Fruit fly (Drosophila melanogaster) whole organism, embryonic: ENCODE results near the gene CG31807.

Experiments used
- Aef1 ChIP-seq: fragments of 200-800 bp; sonication (Bioruptor generic); IDR thresholded peaks from 3 replicates; pipeline ENCODE4 v1.3.6; 2022; ENCODE audit warnings: missing biosample characterization, missing genetic modification characterization
- Bgb ChIP-seq: fragments of 200-800 bp; sonication (Bioruptor generic); IDR thresholded peaks from 2 replicates; pipeline ENCODE4 v1.3.6; 2022; ENCODE audit warnings: missing biosample characterization, missing genetic modification characterization; ENCODE audit not compliant: partially characterized antibody
- C15 ChIP-seq: fragments of 200-800 bp; sonication (Bioruptor generic); IDR thresholded peaks from 3 replicates; pipeline ENCODE4 v1.3.6; 2022; ENCODE audit warnings: missing biosample characterization, missing genetic modification characterization
- CG10274 ChIP-seq: fragments of 200-800 bp; sonication (Bioruptor generic); optimal IDR thresholded peaks from 3 replicates; lab custom pipeline; 2017; ENCODE audit warnings: missing biosample characterization, mild to moderate bottlenecking, missing genetic modification characterization
- CG10979 ChIP-seq: fragments of 200-800 bp; sonication (Bioruptor generic); optimal IDR thresholded peaks from 2 replicates; lab custom pipeline; 2018; ENCODE audit warnings: missing biosample characterization, mild to moderate bottlenecking, missing genetic modification characterization, moderate library complexity
- CG11398 ChIP-seq: fragments of 200-800 bp; sonication (Bioruptor generic); optimal IDR thresholded peaks from 2 replicates; lab custom pipeline; 2016; ENCODE audit warnings: missing biosample characterization, missing genetic modification characterization
- CG11723 ChIP-seq: fragments of 200-800 bp; sonication (Bioruptor generic); optimal IDR thresholded peaks from 2 replicates; lab custom pipeline; 2017; ENCODE audit warnings: missing biosample characterization, mild to moderate bottlenecking, missing genetic modification characterization
- CG12236 ChIP-seq: fragments of 200-800 bp; sonication (Bioruptor generic); optimal IDR thresholded peaks from 2 replicates; lab custom pipeline; 2016; ENCODE audit warnings: missing biosample characterization, missing genetic modification characterization
- CG13424 ChIP-seq: fragments of 200-800 bp; sonication (Bioruptor generic); optimal IDR thresholded peaks from 2 replicates; lab custom pipeline; 2019; ENCODE audit warnings: missing biosample characterization, mild to moderate bottlenecking, missing genetic modification characterization, moderate library complexity
- CG13624 ChIP-seq: fragments of 200-800 bp; sonication (Bioruptor generic); optimal IDR thresholded peaks from 2 replicates; lab custom pipeline; 2016; ENCODE audit warnings: missing biosample characterization, missing genetic modification characterization
- CG14014 ChIP-seq: fragments of 200-800 bp; sonication (Bioruptor generic); IDR thresholded peaks from 2 replicates; pipeline ENCODE4 v1.3.6; 2022; ENCODE audit warnings: missing biosample characterization, missing genetic modification characterization
- CG17328 ChIP-seq: fragments of 200-800 bp; sonication (Bioruptor generic); IDR thresholded peaks from 2 replicates; pipeline ENCODE4 v1.3.6; 2022; ENCODE audit warnings: missing biosample characterization, missing genetic modification characterization
- CG17568 ChIP-seq: fragments of 200-800 bp; sonication (Bioruptor generic); optimal IDR thresholded peaks from 2 replicates; lab custom pipeline; 2018; ENCODE audit warnings: missing biosample characterization, mild to moderate bottlenecking, missing genetic modification characterization, moderate library complexity
- CG1792 ChIP-seq: fragments of 200-800 bp; sonication (Bioruptor generic); optimal IDR thresholded peaks from 2 replicates; lab custom pipeline; 2016; ENCODE audit warnings: missing biosample characterization, missing genetic modification characterization
- CG2889 ChIP-seq: fragments of 200-800 bp; sonication (Bioruptor generic); IDR thresholded peaks from 3 replicates; pipeline ENCODE4 v1.3.6; 2022; ENCODE audit warnings: missing biosample characterization, missing genetic modification characterization
- CG3281 ChIP-seq: fragments of 200-800 bp; sonication (Bioruptor generic); optimal IDR thresholded peaks from 3 replicates; lab custom pipeline; 2017; ENCODE audit warnings: missing biosample characterization, mild to moderate bottlenecking, missing genetic modification characterization
- CG6683 ChIP-seq: fragments of 200-800 bp; sonication (Bioruptor generic); optimal IDR thresholded peaks from 2 replicates; lab custom pipeline; 2017; ENCODE audit warnings: missing biosample characterization, mild to moderate bottlenecking, missing genetic modification characterization, missing genetic modification reagents
- CG6813 ChIP-seq: fragments of 200-800 bp; sonication (Bioruptor generic); optimal IDR thresholded peaks from 2 replicates; lab custom pipeline; 2017; ENCODE audit warnings: missing biosample characterization, missing genetic modification characterization, mild to moderate bottlenecking, moderate library complexity, missing genetic modification reagents
- CG6854 ChIP-seq: fragments of 200-800 bp; sonication (Bioruptor generic); optimal IDR thresholded peaks from 3 replicates; lab custom pipeline; 2017; ENCODE audit warnings: missing biosample characterization, mild to moderate bottlenecking, missing genetic modification characterization
- CG7556 ChIP-seq: fragments of 200-800 bp; sonication (Bioruptor generic); optimal IDR thresholded peaks from 2 replicates; lab custom pipeline; 2017; ENCODE audit warnings: missing biosample characterization, mild to moderate bottlenecking, missing genetic modification characterization
- CG8478 ChIP-seq: fragments of >200 bp; optimal IDR thresholded peaks from 2 replicates; lab custom pipeline; 2018
- CG9817 ChIP-seq: fragments of 200-800 bp; sonication (Bioruptor generic); optimal IDR thresholded peaks from 2 replicates; lab custom pipeline; 2018; ENCODE audit warnings: missing biosample characterization, mild to moderate bottlenecking, missing genetic modification characterization, moderate library complexity
- D19B ChIP-seq: fragments of 200-800 bp; sonication (Bioruptor generic); optimal IDR thresholded peaks from 2 replicates; lab custom pipeline; 2017; ENCODE audit warnings: missing biosample characterization, mild to moderate bottlenecking, missing genetic modification characterization
- Deaf1 ChIP-seq: fragments of 200-800 bp; optimal IDR thresholded peaks from 3 replicates; lab custom pipeline; 2019; ENCODE audit warnings: missing biosample characterization, mild to moderate bottlenecking, missing genetic modification characterization, moderate library complexity
- Dek ChIP-seq: fragments of 200-800 bp; sonication (Bioruptor generic); optimal IDR thresholded peaks from 3 replicates; lab custom pipeline; 2019; ENCODE audit warnings: missing biosample characterization, mild to moderate bottlenecking, missing genetic modification characterization, moderate library complexity
- Dip3 ChIP-seq: fragments of 200-800 bp; sonication (Bioruptor generic); optimal IDR thresholded peaks from 3 replicates; lab custom pipeline; 2016; ENCODE audit warnings: missing biosample characterization, missing genetic modification characterization
- Dref ChIP-seq: fragments of 200-800 bp; sonication (Bioruptor generic); IDR thresholded peaks from 2 replicates; pipeline ENCODE4 v1.3.6; 2022; ENCODE audit warnings: missing biosample characterization, missing genetic modification characterization
- Fer1 ChIP-seq: fragments of 200-800 bp; sonication (Bioruptor generic); optimal IDR thresholded peaks from 2 replicates; lab custom pipeline; 2017; ENCODE audit warnings: missing biosample characterization, mild to moderate bottlenecking, missing genetic modification characterization
- HLH3B ChIP-seq: fragments of 200-800 bp; sonication (Bioruptor generic); IDR thresholded peaks from 2 replicates; pipeline ENCODE4 v1.3.6; 2022; ENCODE audit warnings: missing biosample characterization, missing genetic modification characterization
- Hey ChIP-seq: fragments of 200-800 bp; sonication (Bioruptor generic); optimal IDR thresholded peaks from 3 replicates; lab custom pipeline; 2018; ENCODE audit warnings: missing biosample characterization, mild to moderate bottlenecking, missing genetic modification characterization
- Hr51 ChIP-seq, 2 experiments: fragments of 200-800 bp; sonication (Bioruptor generic); optimal IDR thresholded peaks; 2 replicates in 1 of 2; 3 replicates in 1 of 2; lab custom pipeline; 2016 to 2018; ENCODE audit warnings: missing biosample characterization in 2 of 2, missing genetic modification characterization in 2 of 2, mild to moderate bottlenecking in 1 of 2, moderate library complexity in 1 of 2
- Hr78 ChIP-seq, 2 experiments: fragments of 200-800 bp in 1 of 2; fragments of >200 bp in 1 of 2; sonication (Bioruptor generic) in 1 of 2; optimal IDR thresholded peaks; 2 replicates each; lab custom pipeline; 2017 to 2019; ENCODE audit warnings: missing biosample characterization in 2 of 2, missing genetic modification characterization in 2 of 2, mild to moderate bottlenecking in 1 of 2, moderate library complexity in 1 of 2
- Max ChIP-seq: fragments of 200-800 bp; sonication (Bioruptor generic); optimal IDR thresholded peaks from 2 replicates; lab custom pipeline; 2016; ENCODE audit warnings: missing biosample characterization, mild to moderate bottlenecking, missing genetic modification characterization
- Xrp1 ChIP-seq: fragments of 200-800 bp; sonication (Bioruptor generic); IDR thresholded peaks from 2 replicates; pipeline ENCODE4 v1.3.6; 2022; ENCODE audit warnings: missing biosample characterization, missing genetic modification characterization
- ab ChIP-seq: fragments of 200-800 bp; sonication (Bioruptor generic); optimal IDR thresholded peaks from 2 replicates; lab custom pipeline; 2016; ENCODE audit warnings: missing biosample characterization, missing genetic modification characterization
- bsh ChIP-seq, 2 experiments: fragments of 200-800 bp; sonication (Bioruptor generic); optimal IDR thresholded peaks; 2 replicates each; lab custom pipeline; 2017 to 2018; ENCODE audit warnings: mild to moderate bottlenecking in 2 of 2, missing biosample characterization in 2 of 2, missing genetic modification characterization in 2 of 2, moderate library complexity in 1 of 2
- dan ChIP-seq: fragments of 200-800 bp; sonication (Bioruptor generic); IDR thresholded peaks from 2 replicates; pipeline ENCODE4 v1.3.6; 2022; ENCODE audit warnings: missing biosample characterization, missing genetic modification characterization
- fu2 ChIP-seq: fragments of 200-800 bp; sonication (Bioruptor generic); optimal IDR thresholded peaks from 2 replicates; lab custom pipeline; 2016; ENCODE audit warnings: missing biosample characterization, missing genetic modification characterization
- gt ChIP-seq: fragments of 200-800 bp; sonication (Bioruptor generic); IDR thresholded peaks from 2 replicates; pipeline ENCODE4 v1.3.6; 2022; ENCODE audit warnings: missing biosample characterization, missing genetic modification characterization
- ham ChIP-seq: fragments of 200-800 bp; sonication (Bioruptor generic); IDR thresholded peaks from 2 replicates; pipeline ENCODE4 v1.3.6; 2022; ENCODE audit warnings: missing biosample characterization, missing genetic modification characterization
- hb ChIP-seq: fragments of 200-800 bp; sonication (Bioruptor generic); IDR thresholded peaks from 3 replicates; pipeline ENCODE4 v1.3.6; 2022; ENCODE audit warnings: missing biosample characterization, missing genetic modification characterization; ENCODE audit not compliant: partially characterized antibody
- her ChIP-seq: fragments of 200-800 bp; sonication (Bioruptor generic); optimal IDR thresholded peaks from 2 replicates; lab custom pipeline; 2016; ENCODE audit warnings: missing biosample characterization, missing genetic modification characterization
- inv ChIP-seq: fragments of 200-800 bp; sonication (Bioruptor generic); IDR thresholded peaks from 2 replicates; pipeline ENCODE4 v1.3.6; 2022; ENCODE audit warnings: missing biosample characterization, missing genetic modification characterization; ENCODE audit not compliant: partially characterized antibody
- nerfin-2 ChIP-seq: fragments of 200-800 bp; sonication (Bioruptor generic); IDR thresholded peaks from 2 replicates; pipeline ENCODE4 v1.3.6; 2022; ENCODE audit warnings: missing biosample characterization, missing genetic modification characterization; ENCODE audit not compliant: partially characterized antibody
- prd ChIP-seq, 3 experiments: fragments of >200 bp in 2 of 3; fragments of 200-800 bp in 1 of 3; sonication (Bioruptor generic) in 1 of 3; optimal IDR thresholded peaks in 2 of 3; IDR thresholded peaks in 1 of 3; 2 replicates in 2 of 3; 3 replicates in 1 of 3; pipeline versions ENCODE4 v1.3.6 to Lab custom; 2017 to 2022; ENCODE audit warnings: missing biosample characterization in 1 of 3, missing genetic modification characterization in 1 of 3
- repo ChIP-seq: fragments of 200-800 bp; sonication (Bioruptor generic); optimal IDR thresholded peaks from 2 replicates; lab custom pipeline; 2016; ENCODE audit warnings: missing biosample characterization, missing genetic modification characterization
- ro ChIP-seq: fragments of 200-800 bp; sonication (Bioruptor generic); IDR thresholded peaks from 2 replicates; pipeline ENCODE4 v1.3.6; 2022; ENCODE audit warnings: missing biosample characterization, missing genetic modification characterization
- scrt ChIP-seq: fragments of 200-800 bp; sonication (Bioruptor generic); optimal IDR thresholded peaks from 2 replicates; lab custom pipeline; 2018; ENCODE audit warnings: missing biosample characterization, mild to moderate bottlenecking, missing genetic modification characterization, moderate library complexity
- slou ChIP-seq: fragments of 200-800 bp; sonication (Bioruptor generic); optimal IDR thresholded peaks from 3 replicates; lab custom pipeline; 2016; ENCODE audit warnings: missing biosample characterization, missing genetic modification characterization
- tup ChIP-seq: fragments of 200-800 bp; sonication (Bioruptor generic); optimal IDR thresholded peaks from 2 replicates; lab custom pipeline; 2016; ENCODE audit warnings: missing biosample characterization, mild to moderate bottlenecking, missing genetic modification characterization, moderate library complexity

The CG31807 gene

DNA sequence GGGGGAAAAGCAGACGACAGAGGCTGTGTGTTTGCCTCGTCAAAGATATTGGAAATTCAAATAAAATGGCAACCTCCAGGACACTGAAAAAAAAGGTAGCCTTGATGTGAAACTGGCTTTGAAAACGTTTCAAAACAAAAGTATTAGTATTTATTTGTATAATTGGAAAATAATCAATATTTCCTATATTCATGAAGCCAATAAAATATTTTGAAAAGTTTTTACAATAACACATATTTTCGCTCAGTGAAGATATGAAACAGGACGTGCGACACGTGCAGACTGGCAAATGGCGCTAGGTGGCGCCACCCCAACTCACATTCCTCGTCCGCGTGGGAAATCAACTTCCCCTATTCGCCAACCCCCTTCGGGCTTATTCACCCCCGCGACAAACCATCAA is 36.0 kb downstream of the CG31807 start (continued):
- no peak for TF ChIP-seq her (GFP tag; lab: Kevin White, UChicago)
- TF ChIP-seq fu2, result no peak
- no peak for TF ChIP-seq inv (GFP tag; lab: Robert Waterston, UW)
- no peak for TF ChIP-seq ro
- TF ChIP-seq Dref, result no peak
- TF ChIP-seq Xrp1 (GFP tag; lab: Robert Waterston, UW), result peak; percentile 72
- no peak for TF ChIP-seq Bgb
- TF ChIP-seq CG10274, result no peak
- TF ChIP-seq CG1792, result no peak
- TF ChIP-seq tup (GFP tag; lab: Kevin White, UChicago), result no peak
- TF ChIP-seq CG10979 (tag; lab: Kevin White, UChicago), result peak; percentile 37
- peak; percentile 27 for TF ChIP-seq slou (GFP tag; lab: Kevin White, UChicago)
- TF ChIP-seq scrt (GFP tag; lab: Kevin White, UChicago), result peak; percentile 62
- TF ChIP-seq repo (GFP tag; lab: Kevin White, UChicago), result no peak
- no peak for TF ChIP-seq CG2889 (GFP tag; lab: Robert Waterston, UW)
- TF ChIP-seq D19B (GFP tag; lab: Kevin White, UChicago), result peak; percentile 6
- peak; percentile 58 for TF ChIP-seq CG13424 (tag; lab: Kevin White, UChicago)
- no peak for TF ChIP-seq CG14014 (GFP tag; lab: Robert Waterston, UW)
- TF ChIP-seq bsh (GFP tag; optimal IDR thresholded peaks at IDR 0.05; lab: Kevin White, UChicago), result peak in 1 of 2 experiments; percentile 42
- no peak for TF ChIP-seq CG11398
- TF ChIP-seq Dip3 (GFP tag; lab: Kevin White, UChicago), result no peak
- peak; percentile 42 to 60 for TF ChIP-seq Hr51 (GFP tag; optimal IDR thresholded peaks at IDR 0.05; lab: Kevin White, UChicago)
- TF ChIP-seq CG11723, result peak; percentile 8
- peak; percentile 77 for TF ChIP-seq CG7556 (GFP tag; lab: Kevin White, UChicago)
- 0 out of 2 replicates have a peak, but pooled peaks have one; percentile 28 for TF ChIP-seq HLH3B (GFP tag; lab: Robert Waterston, UW)
- no peak for TF ChIP-seq CG12236 (GFP tag; lab: Kevin White, UChicago)
- TF ChIP-seq CG6854 (GFP tag; lab: Kevin White, UChicago), result peak; percentile 57
- no peak for TF ChIP-seq gt (GFP tag; lab: Robert Waterston, UW)
- TF ChIP-seq nerfin-2 (GFP tag; lab: Robert Waterston, UW), result no peak
- TF ChIP-seq Deaf1 (tag; lab: Kevin White, UChicago), result peak; percentile 24
- TF ChIP-seq Hey (tag; lab: Kevin White, UChicago), result peak; percentile 44
- no peak for TF ChIP-seq hb (GFP tag; lab: Robert Waterston, UW)
- TF ChIP-seq CG6813 (GFP tag; lab: Kevin White, UChicago), result peak; percentile 32
- TF ChIP-seq Dek (tag; lab: Kevin White, UChicago), result peak; percentile 40
- peak; percentile 57 for TF ChIP-seq CG6683
- TF ChIP-seq Max (GFP tag; lab: Kevin White, UChicago), result peak; percentile 42
- no peak for TF ChIP-seq Hr78 (GFP tag; optimal IDR thresholded peaks at IDR 0.05; lab: Kevin White, UChicago)
- TF ChIP-seq prd (optimal IDR thresholded peaks at IDR 0.05; lab: Kevin White, UChicago), result no peak
- peak; percentile 52; the same call in 2 of the 3 replicates for TF ChIP-seq prd (GFP tag; IDR thresholded peaks at IDR 0.05; lab: Robert Waterston, UW)
- TF ChIP-seq Fer1 (GFP tag; lab: Kevin White, UChicago), result peak; percentile 81
- no peak for TF ChIP-seq Aef1 (GFP tag; lab: Robert Waterston, UW)
- no peak for TF ChIP-seq CG17568
- no peak for TF ChIP-seq ab (GFP tag; lab: Kevin White, UChicago)
- no peak for TF ChIP-seq C15 (GFP tag; lab: Robert Waterston, UW)
- no peak for TF ChIP-seq dan (GFP tag; lab: Robert Waterston, UW)
- TF ChIP-seq CG17328, result peak; percentile 63; the same call in 1 of the 2 replicates
- TF ChIP-seq ham, result no peak
- no peak for TF ChIP-seq CG8478 (lab: Kevin White, UChicago)
- peak; percentile 46 for TF ChIP-seq CG9817 (tag; lab: Kevin White, UChicago)
- peak; percentile 66 for TF ChIP-seq CG3281 (GFP tag; lab: Kevin White, UChicago)
- TF ChIP-seq CG13624, result no peak
